Worm (Caenorhabditis elegans) whole organism, L4 larva: ENCODE data around the gene inx-7.

Source experiments
- D1046.2 ChIP-seq: fragments of 200-800 bp; sonication (Bioruptor generic); IDR thresholded peaks from 2 replicates; pipeline ENCODE4 v1.3.6; 2022; ENCODE audit warnings: missing genetic modification characterization, missing compliant biosample characterization
- F37D6.2 ChIP-seq: sonication (generic microtip); optimal IDR thresholded peaks from 2 replicates; lab custom pipeline; 2016; ENCODE audit warnings: mild to moderate bottlenecking, missing genetic modification characterization, missing compliant biosample characterization
- F44E2.7 ChIP-seq: fragments of 200-800 bp; sonication (Bioruptor generic); IDR thresholded peaks from 2 replicates; pipeline ENCODE4 v2.1.2; 2022; ENCODE audit warnings: missing genetic modification characterization, missing compliant biosample characterization
- T20F7.1 ChIP-seq: fragments of 200-800 bp; sonication (Bioruptor generic); optimal IDR thresholded peaks from 2 replicates; lab custom pipeline; 2018; ENCODE audit warnings: mild to moderate bottlenecking, missing genetic modification characterization, missing compliant biosample characterization
- Y48G9A.11 ChIP-seq: fragments of 200-800 bp; sonication (Bioruptor generic); IDR thresholded peaks from 2 replicates; pipeline ENCODE4 v1.3.6; 2022; ENCODE audit warnings: missing genetic modification reagents, missing genetic modification characterization, missing compliant biosample characterization
- Y75B8A.6 ChIP-seq: fragments of 200-800 bp; sonication (Bioruptor generic); IDR thresholded peaks from 2 replicates; pipeline ENCODE4 v1.3.6; 2022; ENCODE audit warnings: missing genetic modification reagents, missing genetic modification characterization, missing compliant biosample characterization
- ZK337.2 ChIP-seq: fragments of 200-800 bp; sonication (Bioruptor generic); IDR thresholded peaks from 2 replicates; pipeline ENCODE4 v1.3.6; 2022; ENCODE audit warnings: missing genetic modification reagents, missing genetic modification characterization, missing compliant biosample characterization
- ama-1 ChIP-seq: fragments of 150-350 bp; optimal IDR thresholded peaks from 2 replicates; lab custom pipeline; 2014; ENCODE audit warnings: inconsistent platforms, mixed read lengths
- ceh-28 ChIP-seq: fragments of 150-350 bp; optimal IDR thresholded peaks from 2 replicates; lab custom pipeline; 2014; ENCODE audit warnings: missing biosample characterization, missing genetic modification reagents, missing genetic modification characterization
- ceh-32 ChIP-seq: sonication (generic microtip); optimal IDR thresholded peaks from 2 replicates; lab custom pipeline; 2016; ENCODE audit warnings: mild to moderate bottlenecking, missing genetic modification characterization, missing compliant biosample characterization; ENCODE audit not compliant: poor library complexity
- ceh-62 ChIP-seq: sonication (generic microtip); optimal IDR thresholded peaks from 2 replicates; lab custom pipeline; 2017; ENCODE audit warnings: missing biosample characterization, missing genetic modification characterization
- ceh-82 ChIP-seq: sonication (generic microtip); optimal IDR thresholded peaks from 2 replicates; lab custom pipeline; 2017; ENCODE audit warnings: missing biosample characterization, missing genetic modification characterization
- cey-2 ChIP-seq: sonication (generic microtip); optimal IDR thresholded peaks from 3 replicates; lab custom pipeline; 2017; ENCODE audit warnings: missing genetic modification characterization, mild to moderate bottlenecking, missing compliant biosample characterization, antibody characterized with exemption, borderline replicate concordance; ENCODE audit not compliant: insufficient read depth
- daf-12 ChIP-seq: fragments of 150-350 bp; optimal IDR thresholded peaks from 2 replicates; lab custom pipeline; 2014; ENCODE audit warnings: missing biosample characterization, missing genetic modification reagents, missing genetic modification characterization
- daf-19 ChIP-seq: fragments of 200-800 bp; sonication (Bioruptor generic); conservative IDR thresholded peaks from 2 replicates; pipeline ENCODE4 v1.3.6; 2022; ENCODE audit warnings: missing genetic modification characterization, missing compliant biosample characterization
- dmd-9 ChIP-seq: fragments of 200-800 bp; sonication (Bioruptor generic); IDR thresholded peaks from 2 replicates; pipeline ENCODE4 v1.3.6; 2022; ENCODE audit warnings: missing genetic modification reagents, missing genetic modification characterization, missing compliant biosample characterization
- dpl-1 ChIP-seq: fragments of 150-350 bp; optimal IDR thresholded peaks from 2 replicates; lab custom pipeline; 2014; ENCODE audit warnings: missing biosample characterization, missing genetic modification reagents, missing genetic modification characterization
- dve-1 ChIP-seq: sonication (generic microtip); optimal IDR thresholded peaks from 2 replicates; lab custom pipeline; 2017; ENCODE audit warnings: antibody characterized with exemption, mild to moderate bottlenecking, missing genetic modification characterization, missing compliant biosample characterization; ENCODE audit not compliant: insufficient read depth
- egl-27 ChIP-seq: sonication (generic microtip); optimal IDR thresholded peaks from 3 replicates; lab custom pipeline; 2017; ENCODE audit warnings: missing biosample characterization, missing genetic modification reagents, missing genetic modification characterization
- fkh-10 ChIP-seq: fragments of 150-350 bp; optimal IDR thresholded peaks from 2 replicates; lab custom pipeline; 2014; ENCODE audit warnings: missing biosample characterization, missing genetic modification reagents, missing genetic modification characterization
- gei-8 ChIP-seq: fragments of 200-800 bp; sonication (Bioruptor generic); optimal IDR thresholded peaks from 2 replicates; lab custom pipeline; 2018; ENCODE audit warnings: mild to moderate bottlenecking, missing genetic modification characterization, missing compliant biosample characterization
- hlh-30 ChIP-seq: sonication (generic microtip); optimal IDR thresholded peaks from 2 replicates; lab custom pipeline; 2017; ENCODE audit warnings: antibody characterized with exemption, mild to moderate bottlenecking, missing genetic modification characterization, missing compliant biosample characterization; ENCODE audit not compliant: insufficient read depth
- jun-1 ChIP-seq: fragments of 150-350 bp; optimal IDR thresholded peaks from 2 replicates; lab custom pipeline; 2014; ENCODE audit warnings: missing biosample characterization, missing genetic modification reagents, missing genetic modification characterization
- lim-7 ChIP-seq: fragments of 200-800 bp; sonication (Bioruptor generic); IDR thresholded peaks from 2 replicates; pipeline ENCODE4 v1.3.6; 2022; ENCODE audit warnings: missing genetic modification characterization, missing compliant biosample characterization
- lin-29 ChIP-seq: fragments of 200-800 bp; sonication (Bioruptor generic); IDR thresholded peaks from 2 replicates; pipeline ENCODE4 v1.3.6; 2022; ENCODE audit warnings: missing genetic modification reagents, missing genetic modification characterization, missing compliant biosample characterization
- lsy-2 ChIP-seq, 2 experiments: fragments of 150-350 bp in 1 of 2; sonication (generic microtip) in 1 of 2; optimal IDR thresholded peaks; 2 replicates each; lab custom pipeline; 2014 to 2017; ENCODE audit warnings: missing biosample characterization in 2 of 2, missing genetic modification characterization in 2 of 2
- madf-5 ChIP-seq, 2 experiments: fragments of 200-800 bp; sonication (Bioruptor generic); IDR thresholded peaks; 2 replicates each; pipeline ENCODE4 v1.3.6; 2022; ENCODE audit warnings: missing compliant biosample characterization in 2 of 2, missing genetic modification characterization in 2 of 2
- mdl-1 ChIP-seq, 2 experiments: fragments of 150-350 bp in 1 of 2; sonication (generic microtip) in 1 of 2; optimal IDR thresholded peaks; 2 replicates each; lab custom pipeline; 2014 to 2017; ENCODE audit warnings: missing biosample characterization in 2 of 2, missing genetic modification characterization in 2 of 2
- mdt-29 ChIP-seq: fragments of 200-800 bp; sonication (Bioruptor generic); IDR thresholded peaks from 2 replicates; pipeline ENCODE4 v1.3.6; 2022; ENCODE audit warnings: missing genetic modification reagents, missing genetic modification characterization, missing compliant biosample characterization
- mep-1 ChIP-seq: fragments of 150-350 bp; sonication (generic microtip); optimal IDR thresholded peaks from 3 replicates; lab custom pipeline; 2014; ENCODE audit warnings: missing biosample characterization, missing genetic modification characterization
- mes-2 ChIP-seq: sonication (generic microtip); optimal IDR thresholded peaks from 2 replicates; lab custom pipeline; 2016; ENCODE audit warnings: missing genotype, mild to moderate bottlenecking, missing genetic modification characterization, missing compliant biosample characterization; ENCODE audit not compliant: poor library complexity, severe bottlenecking
- nhr-237 ChIP-seq: sonication (generic microtip); optimal IDR thresholded peaks from 2 replicates; lab custom pipeline; 2017; ENCODE audit warnings: missing biosample characterization, missing genetic modification characterization
- nhr-25 ChIP-seq: sonication (generic microtip); optimal IDR thresholded peaks from 2 replicates; lab custom pipeline; 2017; ENCODE audit warnings: missing genetic modification characterization, mild to moderate bottlenecking, missing compliant biosample characterization, antibody characterized with exemption, moderate library complexity, borderline replicate concordance; ENCODE audit not compliant: insufficient read depth
- nhr-41 ChIP-seq: fragments of 200-800 bp; sonication (Bioruptor generic); IDR thresholded peaks from 2 replicates; pipeline ENCODE4 v1.3.6; 2022; ENCODE audit warnings: missing genetic modification reagents, missing genetic modification characterization, missing compliant biosample characterization
- nhr-48 ChIP-seq: sonication (generic microtip); optimal IDR thresholded peaks from 2 replicates; lab custom pipeline; 2016; ENCODE audit warnings: mild to moderate bottlenecking, missing genetic modification characterization, missing compliant biosample characterization
- nhr-77 ChIP-seq: fragments of 150-350 bp; optimal IDR thresholded peaks from 2 replicates; lab custom pipeline; 2014; ENCODE audit warnings: missing biosample characterization, missing genetic modification characterization
- sdz-12 ChIP-seq: fragments of 200-800 bp; sonication (Bioruptor generic); optimal IDR thresholded peaks from 2 replicates; lab custom pipeline; 2018; ENCODE audit warnings: mild to moderate bottlenecking, missing genetic modification characterization, missing compliant biosample characterization
- snpc-1.2 ChIP-seq: fragments of 200-800 bp; sonication (Bioruptor generic); IDR thresholded peaks from 2 replicates; pipeline ENCODE4 v1.3.6; 2022; ENCODE audit warnings: missing genetic modification reagents, missing genetic modification characterization, missing compliant biosample characterization
- spr-3 ChIP-seq: fragments of 200-800 bp; sonication (Bioruptor generic); optimal IDR thresholded peaks from 2 replicates; lab custom pipeline; 2018; ENCODE audit warnings: mild to moderate bottlenecking, missing genetic modification characterization, missing compliant biosample characterization
- tra-1 ChIP-seq: fragments of 200-800 bp; sonication (Bioruptor generic); IDR thresholded peaks from 2 replicates; pipeline ENCODE4 v1.3.6; 2022; ENCODE audit warnings: missing genetic modification reagents, missing genetic modification characterization, missing compliant biosample characterization
- unc-130 ChIP-seq: sonication (generic microtip); optimal IDR thresholded peaks from 2 replicates; lab custom pipeline; 2016; ENCODE audit warnings: missing genetic modification reagents, missing genetic modification characterization, missing compliant biosample characterization
- unc-62 ChIP-seq, 3 experiments: fragments of 150-350 bp in 1 of 3; sonication (generic microtip); optimal IDR thresholded peaks in 2 of 3; peaks in 1 of 3; 1 replicate in 1 of 3; 2 replicates in 2 of 3; lab custom pipeline; 2014 to 2017; ENCODE audit warnings: missing biosample characterization in 3 of 3, missing genetic modification characterization in 3 of 3, missing genetic modification reagents in 3 of 3, missing genotype in 1 of 3
- vab-7 ChIP-seq: fragments of 200-800 bp; sonication (Bioruptor generic); IDR thresholded peaks from 2 replicates; pipeline ENCODE4 v1.3.6; 2022; ENCODE audit warnings: missing genetic modification reagents, missing genetic modification characterization, missing compliant biosample characterization
- zag-1 ChIP-seq: fragments of 150-350 bp; optimal IDR thresholded peaks from 2 replicates; lab custom pipeline; 2014; ENCODE audit warnings: missing biosample characterization, missing genetic modification characterization
- zip-11 ChIP-seq: fragments of 200-800 bp; sonication (Bioruptor generic); IDR thresholded peaks from 2 replicates; pipeline ENCODE4 v1.3.6; 2022; ENCODE audit warnings: missing genetic modification characterization, missing compliant biosample characterization
- ztf-11 ChIP-seq: fragments of 150-350 bp; optimal IDR thresholded peaks from 2 replicates; lab custom pipeline; 2014; ENCODE audit warnings: missing biosample characterization, missing genetic modification characterization

The inx-7 gene

DNA sequence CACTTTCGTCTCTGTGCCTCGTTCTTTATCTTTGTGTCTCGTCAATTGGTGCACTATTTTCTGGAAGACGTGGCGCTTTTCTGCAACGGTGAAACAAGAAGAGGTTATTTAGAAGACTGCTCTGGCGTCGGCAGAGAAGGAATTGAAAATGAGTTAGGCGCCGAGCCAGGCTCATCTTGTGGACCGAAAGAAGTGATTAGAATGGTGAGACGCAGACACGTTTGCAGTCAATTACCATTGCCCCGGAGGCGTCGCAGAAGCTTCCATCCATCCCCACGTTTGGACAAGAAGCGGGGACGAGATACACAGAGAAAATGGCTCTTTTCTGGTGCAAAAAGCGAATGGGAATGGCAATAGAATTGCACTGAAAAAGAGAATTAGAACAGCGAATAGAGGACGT lies 13.5 kb upstream of the inx-7 start (continued):
- TF ChIP-seq unc-130 (GFP tag; lab: Kevin White, UChicago): no peak
- TF ChIP-seq lsy-2 (tag; optimal IDR thresholded peaks at IDR 0.05; lab: Kevin White, UChicago): peak in 1 of 2 experiments; percentile 30
- TF ChIP-seq mep-1 (tag; lab: Kevin White, UChicago): peak; percentile 3
- no peak for TF ChIP-seq mdt-29 (GFP tag; lab: Robert Waterston, UW)
- TF ChIP-seq, all 104 proteins: peak for 9

DNA sequence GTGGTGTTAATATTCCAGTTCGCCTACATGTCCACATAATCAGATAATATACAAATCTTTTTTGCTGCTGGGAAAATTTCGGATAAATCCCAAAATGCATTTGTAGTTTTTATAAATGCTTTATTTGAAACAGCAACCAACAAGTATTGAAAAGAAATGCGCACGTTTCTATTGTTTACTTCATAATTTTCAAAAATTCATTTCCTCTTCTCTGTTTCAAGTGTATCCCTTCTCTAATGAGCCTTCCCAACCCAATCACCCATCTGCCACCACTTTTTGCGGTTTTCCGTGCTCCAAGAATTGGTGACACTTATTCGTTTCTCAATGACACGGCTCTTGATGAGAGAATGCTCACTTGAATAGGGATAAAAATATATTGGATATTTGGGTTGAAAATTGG lies 8.3 kb upstream of the inx-7 start:
- no peak for TF ChIP-seq nhr-237
- TF ChIP-seq unc-62 (GFP tag; optimal IDR thresholded peaks at IDR 0.05 in 1 of 2; lab: Kevin White, UChicago): peak in 1 of 2 experiments; percentile 46
- TF ChIP-seq unc-62 (tag; optimal IDR thresholded peaks at IDR 0.05; lab: Kevin White, UChicago): no peak
- TF ChIP-seq dpl-1 (GFP tag; lab: Kevin White, UChicago): no peak
- TF ChIP-seq ztf-11 (tag; lab: Kevin White, UChicago): no peak
- TF ChIP-seq lim-7: no peak

DNA sequence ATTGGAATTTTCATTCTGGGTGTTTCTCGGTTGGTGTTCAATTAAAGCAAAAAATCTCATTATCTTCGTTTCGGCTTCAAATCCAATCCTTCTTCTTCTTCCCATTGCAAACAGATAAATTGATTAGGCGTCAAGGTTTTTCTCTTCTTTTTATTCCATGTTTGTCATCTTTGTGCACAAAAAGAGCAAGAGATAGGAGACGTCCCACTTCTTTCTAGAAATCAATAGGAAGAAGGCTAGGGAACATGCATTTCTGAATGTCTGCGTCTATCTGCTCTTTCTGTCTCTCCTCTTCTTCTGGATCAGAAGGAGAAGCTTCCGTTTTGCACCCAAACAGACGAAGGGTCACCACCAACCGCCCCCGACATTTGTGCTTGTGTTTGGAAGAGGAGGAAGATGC lies 6.5 kb upstream of the inx-7 start:
- TF ChIP-seq mes-2 (tag; lab: Kevin White, UChicago) (no peak), nhr-41 (GFP tag; lab: Robert Waterston, UW) (no peak), sdz-12 (no peak), fkh-10 (peak; percentile 39), F37D6.2 (tag; lab: Kevin White, UChicago) (peak; percentile 46), lin-29 (GFP tag; lab: Robert Waterston, UW) (no peak), nhr-77 (no peak), zag-1 (tag; lab: Kevin White, UChicago) (no peak), jun-1 (tag; lab: Kevin White, UChicago) (no peak), ceh-82 (no peak), ceh-32 (tag; lab: Kevin White, UChicago) (no peak), dpl-1 (GFP tag; lab: Kevin White, UChicago) (no peak), spr-3 (GFP tag; lab: Kevin White, UChicago) (no peak), mdl-1 (tag; optimal IDR thresholded peaks at IDR 0.05; lab: Kevin White, UChicago) (peak in 1 of 2 experiments; percentile 7), D1046.2 (GFP tag; lab: Robert Waterston, UW) (no peak), dve-1 (tag; lab: Kevin White, UChicago) (no peak), mep-1 (tag; lab: Kevin White, UChicago) (peak; percentile 56), ceh-28 (tag; lab: Kevin White, UChicago) (no peak), nhr-237 (no peak), cey-2 (tag; lab: Kevin White, UChicago) (no peak), Y48G9A.11 (GFP tag; lab: Robert Waterston, UW) (no peak), gei-8 (GFP tag; lab: Kevin White, UChicago) (no peak), vab-7 (GFP tag; lab: Robert Waterston, UW) (no peak), dmd-9 (GFP tag; lab: Robert Waterston, UW) (no peak), Y75B8A.6 (GFP tag; lab: Robert Waterston, UW) (no peak), hlh-30 (tag; lab: Kevin White, UChicago) (peak; percentile 27), ama-1 (lab: Kevin White, UChicago) (no peak), daf-19 (GFP tag; lab: Robert Waterston, UW) (no peak), tra-1 (GFP tag; lab: Robert Waterston, UW) (no peak), madf-5 (GFP tag; IDR thresholded peaks at IDR 0.05; lab: Robert Waterston, UW) (no peak), daf-12 (tag; lab: Kevin White, UChicago) (no peak), F44E2.7 (no peak), mdt-29 (GFP tag; lab: Robert Waterston, UW) (no peak), nhr-48 (tag; lab: Kevin White, UChicago) (no peak), zip-11 (GFP tag; lab: Robert Waterston, UW) (no peak), snpc-1.2 (no peak), egl-27 (tag; lab: Kevin White, UChicago) (no peak), ZK337.2 (GFP tag; lab: Robert Waterston, UW) (no peak), T20F7.1 (GFP tag; lab: Kevin White, UChicago) (no peak), ceh-62 (tag; lab: Kevin White, UChicago) (no peak), nhr-25 (tag; lab: Kevin White, UChicago) (no peak)
